Fruit fly (Drosophila melanogaster) whole organism: Measurements from ENCODE around the gene CG14692.

Source experiments
- CG8478 ChIP-seq: fragments of >200 bp; optimal IDR thresholded peaks from 2 replicates; lab custom pipeline; 2018; ENCODE audit warnings: inconsistent platforms
- EcR ChIP-seq, 2 experiments: fragments of >200 bp; optimal IDR thresholded peaks; 2 replicates each; lab custom pipeline; 2017; ENCODE audit warnings: missing biosample characterization in 2 of 2, missing genetic modification characterization in 2 of 2, missing genetic modification reagents in 2 of 2
- psq ChIP-seq: fragments of >200 bp; optimal IDR thresholded peaks from 2 replicates; lab custom pipeline; 2017
- usp ChIP-seq: fragments of >200 bp; optimal IDR thresholded peaks from 2 replicates; lab custom pipeline; 2017; ENCODE audit warnings: missing biosample characterization, missing genetic modification characterization, mixed read lengths

DNA sequence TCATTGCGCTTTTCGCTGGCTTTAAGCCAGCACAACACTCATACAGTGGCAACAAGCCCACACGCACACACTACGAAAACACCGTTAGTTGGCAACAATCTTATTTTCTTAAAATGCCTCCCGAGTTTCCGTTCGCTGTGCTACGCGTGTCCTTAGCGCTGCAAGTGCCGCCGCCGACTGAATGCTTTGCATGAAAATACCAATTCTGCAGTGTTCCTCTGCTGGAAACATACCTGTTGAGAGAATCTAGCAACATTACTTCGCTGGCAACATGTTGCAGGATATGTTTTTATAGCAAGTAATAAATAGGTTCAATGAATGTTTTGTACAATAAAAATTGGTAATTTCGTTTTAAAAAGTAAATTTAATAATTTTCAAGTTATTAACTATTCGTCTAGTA, 52.7 kb downstream of the CG14692 start, which contains the start of gene TkR86C:
- no peak for TF ChIP-seq usp (GFP tag; lab: Kevin White, UChicago)
- TF ChIP-seq EcR (GFP tag; optimal IDR thresholded peaks at IDR 0.05; lab: Kevin White, UChicago) = no peak
- TF ChIP-seq CG8478 (lab: Kevin White, UChicago) = no peak
- no peak for TF ChIP-seq psq (lab: Kevin White, UChicago)
